Fruit fly (Drosophila melanogaster) whole organism, adult: Measurements from ENCODE around the gene cbt.

Experiments
- CG11617 ChIP-seq: fragments of 200-800 bp; sonication (Bioruptor generic); optimal IDR thresholded peaks from 2 replicates; lab custom pipeline; 2017; ENCODE audit warnings: mild to moderate bottlenecking, missing biosample characterization, missing genetic modification reagents, missing genetic modification characterization
- CG1620 ChIP-seq: fragments of 200-800 bp; sonication (Bioruptor generic); optimal IDR thresholded peaks from 2 replicates; lab custom pipeline; 2016; ENCODE audit warnings: missing biosample characterization, missing genetic modification characterization
- CG5204 ChIP-seq: fragments of 200-800 bp; sonication (Bioruptor generic); optimal IDR thresholded peaks from 2 replicates; lab custom pipeline; 2016; ENCODE audit warnings: missing biosample characterization, missing genetic modification characterization
- Clk ChIP-seq: fragments of 200-800 bp; sonication (Bioruptor generic); optimal IDR thresholded peaks from 2 replicates; lab custom pipeline; 2017; ENCODE audit warnings: missing biosample characterization, missing genetic modification characterization
- cic ChIP-seq: fragments of 200-800 bp; sonication (Bioruptor generic); optimal IDR thresholded peaks from 2 replicates; lab custom pipeline; 2017; ENCODE audit warnings: missing biosample characterization, mild to moderate bottlenecking, missing genetic modification characterization, moderate library complexity
- kay ChIP-seq: fragments of 200-800 bp; sonication (Bioruptor generic); peaks from one replicate; lab custom pipeline; 2016; ENCODE audit warnings: missing biosample characterization, missing genetic modification characterization, borderline replicate concordance

- no peak for TF ChIP-seq CG5204 (GFP tag; lab: Kevin White, UChicago)
- peak; percentile 36 for TF ChIP-seq kay (GFP tag; lab: Kevin White, UChicago)
- no peak for TF ChIP-seq CG11617 (GFP tag; lab: Kevin White, UChicago)
- TF ChIP-seq cic (GFP tag; lab: Kevin White, UChicago): no peak
- TF ChIP-seq Clk (GFP tag; lab: Kevin White, UChicago): no peak
- TF ChIP-seq CG1620: no peak
These were observed 49.6 kb downstream of the cbt start for dm6 chr2L:429680-430484.
